Worm (Caenorhabditis elegans) whole organism, L4 larva: ENCODE measurements around the gene C27H6.8.

Experiments
- F10B5.3 ChIP-seq: sonication (generic microtip); optimal IDR thresholded peaks from 2 replicates; lab custom pipeline; 2016; ENCODE audit warnings: mild to moderate bottlenecking, missing genetic modification characterization, missing compliant biosample characterization
- F37D6.2 ChIP-seq: sonication (generic microtip); optimal IDR thresholded peaks from 2 replicates; lab custom pipeline; 2016; ENCODE audit warnings: mild to moderate bottlenecking, missing genetic modification characterization, missing compliant biosample characterization
- T20F7.1 ChIP-seq: fragments of 200-800 bp; sonication (Bioruptor generic); optimal IDR thresholded peaks from 2 replicates; lab custom pipeline; 2018; ENCODE audit warnings: mild to moderate bottlenecking, missing genetic modification characterization, missing compliant biosample characterization
- T26A8.4 ChIP-seq: fragments of 200-800 bp; sonication (Bioruptor generic); IDR thresholded peaks from 2 replicates; pipeline ENCODE4 v1.3.6; 2022; ENCODE audit warnings: missing genetic modification characterization, missing compliant biosample characterization
- Y105C5A.15 ChIP-seq: fragments of 200-800 bp; sonication (Bioruptor generic); IDR thresholded peaks from 2 replicates; pipeline ENCODE4 v1.3.6; 2022; ENCODE audit warnings: missing genetic modification characterization, missing compliant biosample characterization
- Y5F2A.4 ChIP-seq: fragments of 200-800 bp; sonication (Bioruptor generic); optimal IDR thresholded peaks from 2 replicates; lab custom pipeline; 2018; ENCODE audit warnings: mild to moderate bottlenecking, missing genetic modification characterization, missing compliant biosample characterization
- ZK337.2 ChIP-seq: fragments of 200-800 bp; sonication (Bioruptor generic); IDR thresholded peaks from 2 replicates; pipeline ENCODE4 v1.3.6; 2022; ENCODE audit warnings: missing genetic modification reagents, missing genetic modification characterization, missing compliant biosample characterization
- ZK546.5 ChIP-seq, 2 experiments: sonication (generic microtip); optimal IDR thresholded peaks; 2 replicates each; lab custom pipeline; 2017; ENCODE audit warnings: missing biosample characterization in 2 of 2, missing genetic modification characterization in 2 of 2
- aha-1 ChIP-seq: fragments of 150-350 bp; peaks from one replicate; lab custom pipeline; 2014; ENCODE audit warnings: missing biosample characterization, missing genetic modification characterization
- arid-1 ChIP-seq: fragments of 200-800 bp; sonication (Bioruptor generic); conservative IDR thresholded peaks from 2 replicates; pipeline ENCODE4 v1.3.6; 2022; ENCODE audit warnings: missing genetic modification reagents, missing genetic modification characterization, missing compliant biosample characterization
- ceh-28 ChIP-seq: fragments of 150-350 bp; optimal IDR thresholded peaks from 2 replicates; lab custom pipeline; 2014; ENCODE audit warnings: missing biosample characterization, missing genetic modification reagents, missing genetic modification characterization
- ctbp-1 ChIP-seq: fragments of 200-800 bp; sonication (Bioruptor generic); IDR thresholded peaks from 2 replicates; pipeline ENCODE4 v1.3.6; 2022; ENCODE audit warnings: missing genetic modification reagents, missing genetic modification characterization, missing compliant biosample characterization
- daf-12 ChIP-seq: fragments of 150-350 bp; optimal IDR thresholded peaks from 2 replicates; lab custom pipeline; 2014; ENCODE audit warnings: missing biosample characterization, missing genetic modification reagents, missing genetic modification characterization
- daf-16 ChIP-seq, 3 experiments: sonication (generic microtip); optimal IDR thresholded peaks; 2 replicates each; lab custom pipeline; 2016 to 2017; ENCODE audit warnings: missing genetic modification characterization in 3 of 3, missing genetic modification reagents in 3 of 3, mild to moderate bottlenecking in 2 of 3, missing compliant biosample characterization in 2 of 3, missing biosample characterization in 1 of 3, moderate library complexity in 1 of 3
- dmd-6 ChIP-seq: fragments of 200-800 bp; sonication (Bioruptor generic); IDR thresholded peaks from 2 replicates; pipeline ENCODE4 v1.3.6; 2022; ENCODE audit warnings: missing genetic modification reagents, missing genetic modification characterization, missing compliant biosample characterization
- dmd-9 ChIP-seq: fragments of 200-800 bp; sonication (Bioruptor generic); IDR thresholded peaks from 2 replicates; pipeline ENCODE4 v1.3.6; 2022; ENCODE audit warnings: missing genetic modification reagents, missing genetic modification characterization, missing compliant biosample characterization
- dpl-1 ChIP-seq: fragments of 150-350 bp; optimal IDR thresholded peaks from 2 replicates; lab custom pipeline; 2014; ENCODE audit warnings: missing biosample characterization, missing genetic modification reagents, missing genetic modification characterization
- dve-1 ChIP-seq: sonication (generic microtip); optimal IDR thresholded peaks from 2 replicates; lab custom pipeline; 2017; ENCODE audit warnings: antibody characterized with exemption, mild to moderate bottlenecking, missing genetic modification characterization, missing compliant biosample characterization; ENCODE audit not compliant: insufficient read depth
- gei-8 ChIP-seq: fragments of 200-800 bp; sonication (Bioruptor generic); optimal IDR thresholded peaks from 2 replicates; lab custom pipeline; 2018; ENCODE audit warnings: mild to moderate bottlenecking, missing genetic modification characterization, missing compliant biosample characterization
- hlh-11 ChIP-seq: fragments of 200-800 bp; sonication (Bioruptor generic); optimal IDR thresholded peaks from 2 replicates; lab custom pipeline; 2018; ENCODE audit warnings: mild to moderate bottlenecking, missing genetic modification characterization, missing compliant biosample characterization
- hlh-30 ChIP-seq: sonication (generic microtip); optimal IDR thresholded peaks from 2 replicates; lab custom pipeline; 2017; ENCODE audit warnings: antibody characterized with exemption, mild to moderate bottlenecking, missing genetic modification characterization, missing compliant biosample characterization; ENCODE audit not compliant: insufficient read depth
- hmg-1.1 ChIP-seq: fragments of 200-800 bp; sonication (Bioruptor generic); IDR thresholded peaks from 2 replicates; pipeline ENCODE4 v1.3.6; 2022; ENCODE audit warnings: missing genetic modification reagents, missing genetic modification characterization, missing compliant biosample characterization
- lin-1 ChIP-seq: fragments of 200-800 bp; sonication (Bioruptor generic); IDR thresholded peaks from 2 replicates; pipeline ENCODE4 v1.3.6; 2022; ENCODE audit warnings: missing genetic modification reagents, missing genetic modification characterization, missing compliant biosample characterization
- lin-13 ChIP-seq: fragments of 150-350 bp; optimal IDR thresholded peaks from 2 replicates; lab custom pipeline; 2014; ENCODE audit warnings: missing biosample characterization, missing genetic modification reagents, missing genetic modification characterization
- lin-15B ChIP-seq: fragments of 150-350 bp; sonication (generic microtip); optimal IDR thresholded peaks from 3 replicates; lab custom pipeline; 2014; ENCODE audit warnings: missing biosample characterization, missing genetic modification characterization
- madf-5 ChIP-seq, 2 experiments: fragments of 200-800 bp; sonication (Bioruptor generic); IDR thresholded peaks; 2 replicates each; pipeline ENCODE4 v1.3.6; 2022; ENCODE audit warnings: missing compliant biosample characterization in 2 of 2, missing genetic modification characterization in 2 of 2
- mdl-1 ChIP-seq, 2 experiments: fragments of 150-350 bp in 1 of 2; sonication (generic microtip) in 1 of 2; optimal IDR thresholded peaks; 2 replicates each; lab custom pipeline; 2014 to 2017; ENCODE audit warnings: missing biosample characterization in 2 of 2, missing genetic modification characterization in 2 of 2
- mdt-29 ChIP-seq: fragments of 200-800 bp; sonication (Bioruptor generic); IDR thresholded peaks from 2 replicates; pipeline ENCODE4 v1.3.6; 2022; ENCODE audit warnings: missing genetic modification reagents, missing genetic modification characterization, missing compliant biosample characterization
- mes-2 ChIP-seq: sonication (generic microtip); optimal IDR thresholded peaks from 2 replicates; lab custom pipeline; 2016; ENCODE audit warnings: missing genotype, mild to moderate bottlenecking, missing genetic modification characterization, missing compliant biosample characterization; ENCODE audit not compliant: poor library complexity, severe bottlenecking
- nhr-11 ChIP-seq: fragments of 150-350 bp; optimal IDR thresholded peaks from 2 replicates; lab custom pipeline; 2014; ENCODE audit warnings: missing biosample characterization, missing genetic modification characterization
- nhr-237 ChIP-seq: sonication (generic microtip); optimal IDR thresholded peaks from 2 replicates; lab custom pipeline; 2017; ENCODE audit warnings: missing biosample characterization, missing genetic modification characterization
- nhr-28 ChIP-seq: fragments of 150-350 bp; optimal IDR thresholded peaks from 2 replicates; lab custom pipeline; 2014; ENCODE audit warnings: missing biosample characterization, missing genetic modification characterization
- nhr-42 ChIP-seq: fragments of 200-800 bp; sonication (Bioruptor generic); IDR thresholded peaks from 2 replicates; pipeline ENCODE4 v1.3.6; 2022; ENCODE audit warnings: missing genetic modification characterization, missing compliant biosample characterization
- nhr-6 ChIP-seq: fragments of 150-350 bp; optimal IDR thresholded peaks from 2 replicates; lab custom pipeline; 2014; ENCODE audit warnings: missing biosample characterization, missing genetic modification characterization
- pqm-1 ChIP-seq: sonication (generic microtip); optimal IDR thresholded peaks from 2 replicates; lab custom pipeline; 2017; ENCODE audit warnings: missing biosample characterization, missing genetic modification characterization
- saeg-2 ChIP-seq: fragments of 200-800 bp; sonication (Bioruptor generic); IDR thresholded peaks from 2 replicates; pipeline ENCODE4 v1.3.6; 2022; ENCODE audit warnings: missing genetic modification reagents, missing genetic modification characterization, missing compliant biosample characterization
- skn-1 ChIP-seq: fragments of 150-350 bp; optimal IDR thresholded peaks from 2 replicates; lab custom pipeline; 2014; ENCODE audit warnings: missing biosample characterization, missing genetic modification characterization
- unc-62 ChIP-seq, 3 experiments: fragments of 150-350 bp in 1 of 3; sonication (generic microtip); optimal IDR thresholded peaks in 2 of 3; peaks in 1 of 3; 1 replicate in 1 of 3; 2 replicates in 2 of 3; lab custom pipeline; 2014 to 2017; ENCODE audit warnings: missing biosample characterization in 3 of 3, missing genetic modification characterization in 3 of 3, missing genetic modification reagents in 3 of 3, missing genotype in 1 of 3
- zag-1 ChIP-seq: fragments of 150-350 bp; optimal IDR thresholded peaks from 2 replicates; lab custom pipeline; 2014; ENCODE audit warnings: missing biosample characterization, missing genetic modification characterization
- zip-11 ChIP-seq: fragments of 200-800 bp; sonication (Bioruptor generic); IDR thresholded peaks from 2 replicates; pipeline ENCODE4 v1.3.6; 2022; ENCODE audit warnings: missing genetic modification characterization, missing compliant biosample characterization

The C27H6.8 gene

DNA sequence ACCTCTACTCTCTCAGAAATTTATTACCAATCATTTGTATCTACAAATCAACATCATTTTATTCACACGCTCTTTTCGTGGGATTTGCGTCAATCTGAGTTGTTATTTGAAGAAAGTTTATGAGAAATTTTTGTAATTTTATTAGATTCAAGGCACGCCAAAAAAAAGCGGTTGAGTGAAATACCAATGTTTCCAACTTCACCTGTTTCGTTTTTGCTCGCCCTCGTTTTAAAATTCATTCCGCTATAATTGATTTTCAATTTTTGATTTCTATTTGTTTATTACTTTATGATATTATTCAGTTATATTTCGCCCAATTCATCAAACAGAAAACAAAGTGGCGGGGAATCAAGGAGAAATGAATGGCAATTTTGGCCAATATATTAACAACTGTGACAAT lies 13.2 kb upstream of the C27H6.8 start, which contains the start of gene K08H10.10:
K08H10.10 (plus strand) TSS at position 301 of the 400 bp plus-strand sequence.
- TF ChIP-seq nhr-6 (tag; lab: Kevin White, UChicago): no peak
- TF ChIP-seq, all 104 proteins: peak for 0

DNA sequence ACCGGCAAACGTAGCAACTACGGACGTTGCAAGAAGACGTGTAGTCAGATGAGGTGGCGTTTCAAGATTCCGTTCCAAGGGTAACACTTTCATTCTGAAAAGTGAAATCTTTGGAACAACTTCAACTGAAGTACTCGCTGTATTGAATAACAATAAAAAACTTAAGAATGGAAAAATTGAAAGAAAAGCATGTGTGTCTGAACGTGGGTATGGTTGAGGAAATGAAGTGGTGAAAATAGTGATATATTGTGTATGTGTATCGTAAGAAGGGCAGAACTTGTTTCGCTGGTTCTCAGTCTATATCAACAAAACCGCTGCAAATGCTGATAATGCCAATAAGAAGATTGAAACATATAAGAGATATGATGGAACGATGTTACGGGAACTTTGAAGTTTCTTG lies 8.2 kb upstream of the C27H6.8 start, which contains the start of gene K08H10.6:
K08H10.6 (minus strand) TSS at position 101 of the 400 bp plus-strand sequence.
- TF ChIP-seq T26A8.4 (no peak), aha-1 (tag; lab: Kevin White, UChicago) (no peak), ZK546.5 (tag; optimal IDR thresholded peaks at IDR 0.05; lab: Kevin White, UChicago) (no peak), zag-1 (tag; lab: Kevin White, UChicago) (no peak), F37D6.2 (tag; lab: Kevin White, UChicago) (no peak), arid-1 (no peak), madf-5 (GFP tag; IDR thresholded peaks at IDR 0.05; lab: Robert Waterston, UW) (no peak), dpl-1 (no peak), lin-1 (GFP tag; lab: Robert Waterston, UW) (no peak), skn-1 (no peak), F10B5.3 (tag; lab: Kevin White, UChicago) (no peak), mes-2 (tag; lab: Kevin White, UChicago) (no peak), dmd-9 (no peak), ceh-28 (tag; lab: Kevin White, UChicago) (no peak)

DNA sequence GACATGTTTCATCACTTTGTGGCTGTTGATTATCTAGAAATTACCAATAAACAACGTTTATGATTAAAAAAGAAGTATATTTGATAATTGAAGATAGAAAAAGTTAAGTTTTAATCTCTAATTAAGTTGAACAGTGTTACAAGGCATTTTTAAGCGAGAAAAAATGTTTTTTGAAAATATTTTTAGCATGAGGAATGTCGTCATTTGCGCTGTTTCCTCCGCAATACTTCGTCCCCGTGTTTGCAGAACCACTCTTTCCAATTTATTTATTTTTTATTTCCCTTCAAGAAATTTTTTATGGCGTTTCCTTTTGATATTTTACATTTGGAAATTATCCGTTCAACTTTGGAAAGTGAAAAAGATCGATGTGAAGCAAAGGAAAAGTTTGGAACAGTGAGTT lies 4.0 kb upstream of the C27H6.8 start, which contains the start of the genes rde-1 and trpp-6:
rde-1 (minus strand) TSS at position 33 of the 400 bp plus-strand sequence.
trpp-6 (plus strand) TSS at position 286 of the 400 bp plus-strand sequence.
- peak; percentile 70 for TF ChIP-seq aha-1 (tag; lab: Kevin White, UChicago)
- no peak for TF ChIP-seq dpl-1
- TF ChIP-seq mdt-29 (GFP tag; lab: Robert Waterston, UW): no peak
- TF ChIP-seq dmd-6: no peak
- no peak for TF ChIP-seq hmg-1.1 (GFP tag; lab: Robert Waterston, UW)

DNA sequence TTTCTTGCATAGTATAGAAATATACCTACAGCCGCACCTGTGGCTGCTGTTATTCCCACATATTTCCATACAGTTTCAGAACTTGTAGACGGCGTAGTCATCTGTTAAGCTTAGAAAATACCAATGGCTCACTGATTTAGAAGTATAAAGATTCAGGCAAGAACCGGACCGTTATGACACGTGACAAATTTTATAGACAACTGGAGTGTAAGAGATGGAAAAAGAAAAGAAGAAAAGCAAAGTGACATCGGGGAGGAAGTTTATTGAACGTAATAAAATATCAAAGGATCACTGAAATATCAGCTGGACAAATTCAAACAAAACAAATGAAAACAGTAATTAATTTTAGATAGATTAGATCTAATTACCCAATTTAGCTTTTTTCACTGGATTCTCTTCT lies 1.4 kb downstream of the C27H6.8 start, which contains the start of gene rmd-2:
rmd-2 (minus strand) TSS at position 101 of the 400 bp plus-strand sequence.
- TF ChIP-seq hlh-11 (tag; lab: Kevin White, UChicago): peak; percentile 28
- TF ChIP-seq dmd-9: no peak

DNA sequence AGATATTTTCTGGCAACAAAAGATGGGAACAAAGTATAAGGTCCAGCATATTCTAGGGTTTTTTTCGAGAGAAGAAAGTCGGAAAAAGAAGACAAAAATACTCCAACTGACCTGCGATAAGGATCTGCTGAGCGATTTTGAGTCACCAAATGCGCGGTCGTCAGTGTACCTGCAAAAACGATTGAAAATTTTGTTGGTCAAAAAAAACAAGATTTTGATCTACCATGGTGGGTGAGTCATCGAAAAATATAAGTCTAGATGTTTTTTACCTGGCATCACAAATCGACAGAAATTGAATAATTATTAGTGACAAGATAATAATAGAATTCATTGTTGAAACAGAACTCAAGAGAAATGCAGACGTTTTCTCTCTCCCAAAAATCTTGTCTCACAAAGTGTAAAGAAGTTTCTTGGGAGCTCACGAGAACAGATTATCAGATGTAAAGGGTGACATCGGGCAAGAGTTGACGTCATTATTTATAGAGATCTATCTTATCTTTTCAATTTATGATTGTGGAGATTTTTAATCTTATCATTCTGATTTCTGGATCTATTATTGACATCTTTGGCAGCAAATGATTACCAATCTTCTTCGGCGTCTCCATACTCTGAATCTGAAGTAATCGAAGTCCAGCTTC lies 2.2 kb downstream of the C27H6.8 start:
- TF ChIP-seq daf-12 (tag; lab: Kevin White, UChicago) (no peak), nhr-11 (tag; lab: Kevin White, UChicago) (peak; percentile 21), nhr-42 (no peak), saeg-2 (GFP tag; lab: Robert Waterston, UW) (no peak), Y5F2A.4 (no peak), gei-8 (GFP tag; lab: Kevin White, UChicago) (no peak), F10B5.3 (tag; lab: Kevin White, UChicago) (no peak), ZK337.2 (no peak), zip-11 (GFP tag; lab: Robert Waterston, UW) (no peak), mdl-1 (tag; optimal IDR thresholded peaks at IDR 0.05; lab: Kevin White, UChicago) (no peak), hlh-11 (tag; lab: Kevin White, UChicago) (peak; percentile 11), dpl-1 (no peak), unc-62 (GFP tag; optimal IDR thresholded peaks at IDR 0.05 in 1 of 2; lab: Kevin White, UChicago) (peak in 1 of 2 experiments; percentile 97), unc-62 (tag; optimal IDR thresholded peaks at IDR 0.05; lab: Kevin White, UChicago) (no peak), Y105C5A.15 (GFP tag; lab: Robert Waterston, UW) (no peak)

DNA sequence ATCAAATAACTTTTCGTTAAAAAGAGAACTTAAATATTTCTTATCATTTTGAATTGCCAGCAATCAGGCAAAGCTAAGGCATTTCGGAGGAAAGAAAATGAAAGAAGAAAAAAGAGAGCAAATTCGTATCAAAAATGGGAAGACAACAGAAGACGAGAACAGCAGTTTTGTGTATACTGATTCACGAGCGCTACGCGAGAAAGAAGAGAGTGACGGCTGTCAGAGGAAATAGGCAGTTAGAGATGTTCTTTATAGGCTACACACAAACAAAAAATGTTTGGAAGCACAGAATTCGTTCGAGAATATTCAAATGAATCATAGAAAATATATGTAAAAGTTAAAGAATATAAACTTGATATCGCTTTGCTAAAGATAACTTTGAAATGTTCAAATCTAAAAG lies 2.8 kb downstream of the C27H6.8 start:
- TF ChIP-seq mes-2 (tag; lab: Kevin White, UChicago): peak; percentile 13
- no peak for TF ChIP-seq lin-15B (tag; lab: Kevin White, UChicago)
- peak; percentile 98 for TF ChIP-seq nhr-28 (tag; lab: Kevin White, UChicago)
- no peak for TF ChIP-seq nhr-237 (tag; lab: Kevin White, UChicago)
- peak; percentile 59 for TF ChIP-seq dmd-6
- TF ChIP-seq mdl-1 (tag; optimal IDR thresholded peaks at IDR 0.05; lab: Kevin White, UChicago): peak in 1 of 2 experiments; percentile 27
- peak; percentile 19 for TF ChIP-seq T20F7.1 (GFP tag; lab: Kevin White, UChicago)
- TF ChIP-seq dve-1 (tag; lab: Kevin White, UChicago): peak; percentile 74
- no peak for TF ChIP-seq ctbp-1 (GFP tag; lab: Robert Waterston, UW)
- peak; percentile 16 for TF ChIP-seq lin-13
- peak; percentile 42 for TF ChIP-seq pqm-1 (tag; lab: Kevin White, UChicago)
- TF ChIP-seq hlh-30 (tag; lab: Kevin White, UChicago): peak; percentile 53
- no peak for TF ChIP-seq daf-16 (GFP tag; optimal IDR thresholded peaks at IDR 0.05; lab: Kevin White, UChicago)
- peak; percentile 70 for TF ChIP-seq daf-16 (tag; optimal IDR thresholded peaks at IDR 0.05; lab: Kevin White, UChicago)
- no peak for TF ChIP-seq mdt-29 (GFP tag; lab: Robert Waterston, UW)
